Worm (Caenorhabditis elegans) whole organism, late embryonic: ENCODE data around the gene dpr-1.

Experiments
- C38D4.7 ChIP-seq: fragments of 200-800 bp; sonication (Bioruptor generic); optimal IDR thresholded peaks from 2 replicates; lab custom pipeline; 2018; ENCODE audit warnings: mild to moderate bottlenecking, missing genetic modification characterization, moderate library complexity, missing compliant biosample characterization
- ama-1 ChIP-seq: fragments of 150-350 bp; optimal IDR thresholded peaks from 2 replicates; lab custom pipeline; 2014
- ceh-24 ChIP-seq: sonication (generic microtip); optimal IDR thresholded peaks from 2 replicates; lab custom pipeline; 2016; ENCODE audit warnings: mild to moderate bottlenecking, missing genetic modification characterization, missing compliant biosample characterization
- dmd-4 ChIP-seq: sonication (generic microtip); optimal IDR thresholded peaks from 2 replicates; lab custom pipeline; 2016; ENCODE audit warnings: borderline replicate concordance, missing genetic modification characterization, missing compliant biosample characterization
- hlh-30 ChIP-seq: sonication (generic microtip); optimal IDR thresholded peaks from 2 replicates; lab custom pipeline; 2017; ENCODE audit warnings: antibody characterized with exemption, missing genetic modification characterization, missing compliant biosample characterization; ENCODE audit not compliant: insufficient read depth
- hlh-6 ChIP-seq: sonication (generic microtip); optimal IDR thresholded peaks from 2 replicates; lab custom pipeline; 2016; ENCODE audit warnings: missing genotype, missing genetic modification characterization, missing compliant biosample characterization
- hlh-8 ChIP-seq: sonication (generic microtip); optimal IDR thresholded peaks from 2 replicates; lab custom pipeline; 2016; ENCODE audit warnings: missing genotype, missing genetic modification characterization, missing compliant biosample characterization
- lin-11 ChIP-seq: fragments of 200-800 bp; sonication (Bioruptor generic); optimal IDR thresholded peaks from 2 replicates; lab custom pipeline; 2018; ENCODE audit warnings: mild to moderate bottlenecking, missing genetic modification characterization, missing compliant biosample characterization
- mec-3 ChIP-seq: sonication (generic microtip); optimal IDR thresholded peaks from 2 replicates; lab custom pipeline; 2016; ENCODE audit warnings: borderline replicate concordance, missing genetic modification characterization, missing compliant biosample characterization
- zip-5 ChIP-seq: sonication (generic microtip); optimal IDR thresholded peaks from 2 replicates; lab custom pipeline; 2016; ENCODE audit warnings: missing genetic modification characterization, missing compliant biosample characterization

DNA sequence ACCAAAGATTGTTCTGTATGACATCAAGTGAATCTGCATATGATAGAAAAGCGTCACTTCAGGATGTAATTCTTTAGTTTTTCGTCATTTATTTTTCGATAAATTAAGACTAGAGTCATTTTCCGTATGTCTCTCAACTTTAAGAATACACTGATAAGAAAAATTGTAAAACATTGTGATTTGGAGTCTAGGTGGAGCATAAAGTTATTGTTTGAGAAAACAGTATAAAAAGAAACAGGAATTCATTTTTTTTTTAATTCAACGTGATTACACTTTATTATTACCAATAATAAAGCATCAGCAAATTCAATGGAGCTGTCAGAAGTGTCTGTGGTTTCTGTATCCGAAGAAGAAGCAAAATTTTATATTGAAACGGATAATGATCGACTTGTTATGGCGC lies 7.0 kb upstream of the dpr-1 start, which contains the start of gene R10D12.6:
- TF ChIP-seq hlh-8 (tag; lab: Kevin White, UChicago) (no peak), lin-11 (no peak), dmd-4 (tag; lab: Kevin White, UChicago) (no peak), ceh-24 (no peak), ama-1 (lab: Kevin White, UChicago) (no peak), zip-5 (no peak), hlh-30 (tag; lab: Kevin White, UChicago) (no peak), mec-3 (tag; lab: Kevin White, UChicago) (no peak), C38D4.7 (no peak), hlh-6 (tag; lab: Kevin White, UChicago) (no peak)
